Fruit fly (Drosophila melanogaster): ENCODE measurements around the gene CG32204.

dm6 chr3L:18897459-18898085 lies 48.3 kb downstream of the CG32204 start:
- no peak for TF ChIP-seq CG8478 (optimal IDR thresholded peaks at IDR 0.05)
- no peak for TF ChIP-seq CTCF (optimal IDR thresholded peaks at IDR 0.05)

Measured in S2 (cell line).